Worm (Caenorhabditis elegans) whole organism, L3 larva: Measurements from ENCODE around the gene F54F2.14.

ENCODE experiments used
- aly-2 ChIP-seq: fragments of 150-350 bp; optimal IDR thresholded peaks from 2 replicates; lab custom pipeline; 2014; ENCODE audit warnings: missing biosample characterization, missing genetic modification characterization
- elt-1 ChIP-seq: fragments of 150-350 bp; optimal IDR thresholded peaks from 2 replicates; lab custom pipeline; 2014; ENCODE audit warnings: missing biosample characterization, missing genetic modification characterization
- jun-1 ChIP-seq: fragments of 150-350 bp; optimal IDR thresholded peaks from 2 replicates; lab custom pipeline; 2014; ENCODE audit warnings: missing biosample characterization, missing genetic modification reagents, missing genetic modification characterization
- lin-15B ChIP-seq: fragments of 150-350 bp; optimal IDR thresholded peaks from 2 replicates; lab custom pipeline; 2014; ENCODE audit warnings: missing biosample characterization, missing genetic modification characterization
- lin-39 ChIP-seq: fragments of 150-350 bp; optimal IDR thresholded peaks from 2 replicates; lab custom pipeline; 2018; ENCODE audit warnings: missing biosample characterization, missing genetic modification reagents, missing genetic modification characterization
- nhr-25 ChIP-seq: sonication (generic microtip); optimal IDR thresholded peaks from 2 replicates; lab custom pipeline; 2017; ENCODE audit warnings: missing biosample characterization, missing genetic modification characterization
- nhr-28 ChIP-seq: fragments of 150-350 bp; optimal IDR thresholded peaks from 2 replicates; lab custom pipeline; 2014; ENCODE audit warnings: missing biosample characterization, missing genetic modification characterization
- nhr-77 ChIP-seq: fragments of 150-350 bp; optimal IDR thresholded peaks from 2 replicates; lab custom pipeline; 2014; ENCODE audit warnings: missing biosample characterization, missing genetic modification characterization
- sea-2 ChIP-seq: fragments of 150-350 bp; sonication (generic microtip); optimal IDR thresholded peaks from 4 replicates; lab custom pipeline; 2014; ENCODE audit warnings: missing biosample characterization, missing genetic modification reagents, missing genetic modification characterization
- unc-39 ChIP-seq: sonication (generic microtip); optimal IDR thresholded peaks from 4 replicates; lab custom pipeline; 2017; ENCODE audit warnings: missing biosample characterization, missing genetic modification characterization

- TF ChIP-seq jun-1: no peak
- no peak for TF ChIP-seq nhr-28 (tag; lab: Kevin White, UChicago)
- TF ChIP-seq aly-2: no peak
- no peak for TF ChIP-seq nhr-77 (tag; lab: Kevin White, UChicago)
- peak; percentile 6 for TF ChIP-seq elt-1 (tag; lab: Kevin White, UChicago)
- TF ChIP-seq lin-15B: no peak
- TF ChIP-seq nhr-25 (tag; lab: Kevin White, UChicago): no peak
- no peak for TF ChIP-seq sea-2 (GFP tag; lab: Kevin White, UChicago)
- no peak for TF ChIP-seq lin-39 (tag; lab: Kevin White, UChicago)
- TF ChIP-seq unc-39 (tag; lab: Kevin White, UChicago): no peak
These were observed 40.7 kb upstream of the F54F2.14 start, which contains the start of gene ugtp-1 for ce11 chrIII:8750606-8751005.
